Worm (Caenorhabditis elegans): ENCODE measurements around the gene tbx-2.

The tbx-2 gene

ce11 chrIII:5173139-5173538, 37.0 kb upstream of the tbx-2 start, which contains the start of gene emb-1:
TSS of gene emb-1 (plus strand) at chrIII:5173439.
- no peak for TF ChIP-seq Y116A8C.19 (tag; optimal IDR thresholded peaks at IDR 0.05; ENCODE audit: borderline replicate concordance)

- TF ChIP-seq sptf-1 (tag; optimal IDR thresholded peaks at IDR 0.05), result no peak
- TF ChIP-seq irx-1 (tag; optimal IDR thresholded peaks at IDR 0.05), result peak; percentile 93
- TF ChIP-seq aly-2 (tag; optimal IDR thresholded peaks at IDR 0.05), result peak; percentile 65
- no peak for TF ChIP-seq unc-62 (GFP tag; optimal IDR thresholded peaks at IDR 0.05)
- TF ChIP-seq ama-1 (optimal IDR thresholded peaks at IDR 0.05), result no peak
- TF ChIP-seq nhr-20 (tag; optimal IDR thresholded peaks at IDR 0.05), result peak; percentile 94
- peak; percentile 97 for TF ChIP-seq vab-15 (tag; optimal IDR thresholded peaks at IDR 0.05)
- TF ChIP-seq elt-3 (tag; optimal IDR thresholded peaks at IDR 0.05), result peak in 3 of 6 experiments; percentile 76 to 79 (median 79)
- TF ChIP-seq snu-23 (GFP tag; optimal IDR thresholded peaks at IDR 0.05), result peak; percentile 96
- peak; percentile 81 for TF ChIP-seq mef-2 (tag; optimal IDR thresholded peaks at IDR 0.05)
- TF ChIP-seq nhr-85 (tag), result peak; percentile 95
- TF ChIP-seq egl-27 (tag; optimal IDR thresholded peaks at IDR 0.05), result peak in 1 of 2 experiments; percentile 14
- TF ChIP-seq ceh-8 (GFP tag; optimal IDR thresholded peaks at IDR 0.05), result peak; percentile 50
- TF ChIP-seq nhr-71 (tag; optimal IDR thresholded peaks at IDR 0.05), result peak; percentile 97
- TF ChIP-seq nhr-237 (tag; optimal IDR thresholded peaks at IDR 0.05), result peak; percentile 76
- TF ChIP-seq xbp-1 (tag; optimal IDR thresholded peaks at IDR 0.05), result peak; percentile 95
- TF ChIP-seq nhr-28 (tag; optimal IDR thresholded peaks at IDR 0.05), result no peak
- no peak for TF ChIP-seq nhr-76 (tag; optimal IDR thresholded peaks at IDR 0.05)
- peak; percentile 91 to 93 for TF ChIP-seq lsy-2 (tag; optimal IDR thresholded peaks at IDR 0.05)
- TF ChIP-seq aha-1 (tag; optimal IDR thresholded peaks at IDR 0.05), result peak; percentile 57
- TF ChIP-seq fkh-4 (tag; optimal IDR thresholded peaks at IDR 0.05; ENCODE audit: borderline replicate concordance), result peak; percentile 92
- TF ChIP-seq C16A3.4 (tag; optimal IDR thresholded peaks at IDR 0.05), result peak; percentile 94
- TF ChIP-seq tlp-1 (tag; optimal IDR thresholded peaks at IDR 0.05), result no peak
- TF ChIP-seq ets-5 (GFP tag; IDR thresholded peaks at IDR 0.05), result no peak
- peak; percentile 71 for TF ChIP-seq lin-39 (tag; optimal IDR thresholded peaks at IDR 0.05)
- TF ChIP-seq ztf-11 (tag; optimal IDR thresholded peaks at IDR 0.05), result peak in 1 of 2 experiments; percentile 99
- peak; percentile 90 for TF ChIP-seq egl-13 (tag; optimal IDR thresholded peaks at IDR 0.05)
- no peak for TF ChIP-seq C34B4.2 (tag; optimal IDR thresholded peaks at IDR 0.05)
- no peak for TF ChIP-seq ces-1 (GFP tag; optimal IDR thresholded peaks at IDR 0.05)
- TF ChIP-seq jun-1 (tag; optimal IDR thresholded peaks at IDR 0.05), result peak; percentile 79
- TF ChIP-seq ceh-63 (GFP tag; optimal IDR thresholded peaks at IDR 0.05), result peak; percentile 95
- TF ChIP-seq dpl-1 (GFP tag; optimal IDR thresholded peaks at IDR 0.05), result peak; percentile 85 to 88 (median 88)
- peak; percentile 81 for TF ChIP-seq ceh-88 (GFP tag; IDR thresholded peaks at IDR 0.05)
- peak; percentile 92 for TF ChIP-seq swsn-7 (tag; optimal IDR thresholded peaks at IDR 0.05)
- peak; percentile 91 to 97 (median 95) for TF ChIP-seq ceh-82 (tag; optimal IDR thresholded peaks at IDR 0.05)
- peak; percentile 96 for TF ChIP-seq nhr-47 (tag; optimal IDR thresholded peaks at IDR 0.05)
- TF ChIP-seq dsc-1 (tag; optimal IDR thresholded peaks at IDR 0.05), result peak; percentile 94
- peak; percentile 96 for TF ChIP-seq pax-3 (tag; optimal IDR thresholded peaks at IDR 0.05)
- TF ChIP-seq Y116A8C.19 (tag; optimal IDR thresholded peaks at IDR 0.05; ENCODE audit: borderline replicate concordance), result peak; percentile 84
- TF ChIP-seq unc-98 (GFP tag; IDR thresholded peaks at IDR 0.05), result peak; percentile 98
- TF ChIP-seq lin-15B (tag; optimal IDR thresholded peaks at IDR 0.05), result peak; percentile 98
- TF ChIP-seq hpl-2 (GFP tag; optimal IDR thresholded peaks at IDR 0.05), result peak; percentile 83
- TF ChIP-seq nhr-11 (tag; optimal IDR thresholded peaks at IDR 0.05), result peak; percentile 73
- peak; percentile 77 for TF ChIP-seq blmp-1 (tag; optimal IDR thresholded peaks at IDR 0.05)
- TF ChIP-seq nhr-84 (tag; optimal IDR thresholded peaks at IDR 0.05), result no peak
- no peak for TF ChIP-seq alr-1 (tag; optimal IDR thresholded peaks at IDR 0.05; ENCODE audit: borderline replicate concordance)
- TF ChIP-seq fkh-8 (tag; optimal IDR thresholded peaks at IDR 0.05), result peak; percentile 97
- peak; percentile 50 for TF ChIP-seq zip-4 (GFP tag; optimal IDR thresholded peaks at IDR 0.05)
- peak; percentile 87 to 92 for TF ChIP-seq lin-35 (GFP tag; optimal IDR thresholded peaks at IDR 0.05)
- TF ChIP-seq ztf-4 (tag; optimal IDR thresholded peaks at IDR 0.05), result peak; percentile 47
Measured at ce11 chrIII:5172470-5172869, 36.4 kb upstream of the tbx-2 start, which contains the start of gene K10D2.5. TSS of gene K10D2.5 (plus strand) at chrIII:5172720.
